Fruit fly (Drosophila melanogaster) whole organism, prepupa: Measurements from ENCODE around the gene CG15458.

ENCODE experiments used
- Blimp-1 ChIP-seq: fragments of 200-800 bp; sonication (Bioruptor generic); optimal IDR thresholded peaks from 3 replicates; lab custom pipeline; 2017; ENCODE audit warnings: missing biosample characterization, missing genetic modification characterization, mild to moderate bottlenecking, moderate library complexity, missing genetic modification reagents
- CG10631 ChIP-seq: fragments of 200-800 bp; sonication (Bioruptor generic); optimal IDR thresholded peaks from 2 replicates; lab custom pipeline; 2016; ENCODE audit warnings: missing biosample characterization, missing genetic modification characterization
- CG11294 ChIP-seq: fragments of 200-800 bp; sonication (Bioruptor generic); IDR thresholded peaks from 2 replicates; pipeline ENCODE4 v1.3.6; 2022; ENCODE audit warnings: missing biosample characterization, missing genetic modification characterization
- CG11762 ChIP-seq: fragments of 200-800 bp; sonication (Bioruptor generic); optimal IDR thresholded peaks from 3 replicates; lab custom pipeline; 2016; ENCODE audit warnings: missing biosample characterization, missing genetic modification characterization; ENCODE audit not compliant: insufficient read depth
- CG11902 ChIP-seq: fragments of 200-800 bp; sonication (Bioruptor generic); optimal IDR thresholded peaks from 3 replicates; lab custom pipeline; 2016; ENCODE audit warnings: missing biosample characterization, missing genetic modification characterization
- CG15336 ChIP-seq: fragments of 200-800 bp; sonication (Bioruptor generic); IDR thresholded peaks from 2 replicates; pipeline ENCODE4 v1.3.6; 2022; ENCODE audit warnings: missing biosample characterization, missing genetic modification characterization
- CG1621 ChIP-seq: fragments of 200-800 bp; sonication (Bioruptor generic); optimal IDR thresholded peaks from 3 replicates; lab custom pipeline; 2018; ENCODE audit warnings: missing biosample characterization, mild to moderate bottlenecking, missing genetic modification characterization
- CG16779 ChIP-seq: fragments of 200-800 bp; sonication (Bioruptor generic); optimal IDR thresholded peaks from 3 replicates; lab custom pipeline; 2017; ENCODE audit warnings: missing biosample characterization, mild to moderate bottlenecking, missing genetic modification characterization
- CG3032 ChIP-seq: fragments of 200-800 bp; optimal IDR thresholded peaks from 2 replicates; lab custom pipeline; 2019; ENCODE audit warnings: missing biosample characterization, mild to moderate bottlenecking, missing genetic modification characterization, moderate library complexity
- CG31627 ChIP-seq: fragments of 200-800 bp; sonication (Bioruptor generic); optimal IDR thresholded peaks from 3 replicates; lab custom pipeline; 2016; ENCODE audit warnings: missing biosample characterization, missing genetic modification characterization
- CG34406 ChIP-seq: fragments of 200-800 bp; sonication (Bioruptor generic); optimal IDR thresholded peaks from 3 replicates; lab custom pipeline; 2016; ENCODE audit warnings: missing biosample characterization, missing genetic modification characterization
- CG4318 ChIP-seq: fragments of 200-800 bp; sonication (Bioruptor generic); optimal IDR thresholded peaks from 3 replicates; lab custom pipeline; 2017; ENCODE audit warnings: missing biosample characterization, mild to moderate bottlenecking, missing genetic modification characterization
- CG6163 ChIP-seq: fragments of 200-800 bp; sonication (Bioruptor generic); IDR thresholded peaks from 3 replicates; pipeline ENCODE4 v1.3.6; 2022; ENCODE audit warnings: missing biosample characterization, missing genetic modification characterization
- CG6276 ChIP-seq: fragments of 200-800 bp; sonication (Bioruptor generic); optimal IDR thresholded peaks from 2 replicates; lab custom pipeline; 2017; ENCODE audit warnings: missing biosample characterization, mild to moderate bottlenecking, missing genetic modification characterization
- CG6792 ChIP-seq: fragments of 200-800 bp; sonication (Bioruptor generic); optimal IDR thresholded peaks from 3 replicates; lab custom pipeline; 2016; ENCODE audit warnings: missing biosample characterization, missing genetic modification characterization
- CG6808 ChIP-seq: fragments of 200-800 bp; sonication (Bioruptor generic); optimal IDR thresholded peaks from 3 replicates; lab custom pipeline; 2017; ENCODE audit warnings: missing biosample characterization, missing genetic modification characterization, mild to moderate bottlenecking, moderate library complexity, missing genetic modification reagents
- CG6854 ChIP-seq: fragments of 200-800 bp; sonication (Bioruptor generic); optimal IDR thresholded peaks from 2 replicates; lab custom pipeline; 2017; ENCODE audit warnings: missing biosample characterization, mild to moderate bottlenecking, missing genetic modification characterization
- CG7368 ChIP-seq: fragments of 200-800 bp; sonication (Bioruptor generic); optimal IDR thresholded peaks from 3 replicates; lab custom pipeline; 2016; ENCODE audit warnings: missing biosample characterization, missing genetic modification characterization
- CG8319 ChIP-seq: fragments of 200-800 bp; sonication (Bioruptor generic); optimal IDR thresholded peaks from 3 replicates; lab custom pipeline; 2016; ENCODE audit warnings: missing biosample characterization, missing genetic modification characterization
- CG8632 ChIP-seq: fragments of 200-800 bp; sonication (Bioruptor generic); optimal IDR thresholded peaks from 3 replicates; lab custom pipeline; 2016; ENCODE audit warnings: missing biosample characterization, missing genetic modification characterization
- Eip78C ChIP-seq: fragments of 200-800 bp; sonication (Bioruptor generic); peaks from one replicate; lab custom pipeline; 2016; ENCODE audit warnings: missing biosample characterization, missing genetic modification characterization
- Eip93F ChIP-seq: fragments of 200-800 bp; sonication (Bioruptor generic); optimal IDR thresholded peaks from 2 replicates; lab custom pipeline; 2016; ENCODE audit warnings: missing biosample characterization, mild to moderate bottlenecking, missing genetic modification characterization
- Ets21C ChIP-seq: fragments of 200-800 bp; sonication (Bioruptor generic); optimal IDR thresholded peaks from 3 replicates; lab custom pipeline; 2016; ENCODE audit warnings: missing biosample characterization, missing genetic modification characterization
- Gug ChIP-seq: fragments of 200-800 bp; sonication (Bioruptor generic); IDR thresholded peaks from 2 replicates; pipeline ENCODE4 v1.3.6; 2022; ENCODE audit warnings: missing biosample characterization, missing genetic modification characterization
- Hr38 ChIP-seq: sonication (Bioruptor generic); optimal IDR thresholded peaks from 2 replicates; lab custom pipeline; 2016; ENCODE audit warnings: missing biosample characterization, missing genetic modification characterization
- Hr39 ChIP-seq: fragments of 200-800 bp; sonication (Bioruptor generic); optimal IDR thresholded peaks from 2 replicates; lab custom pipeline; 2016; ENCODE audit warnings: missing biosample characterization, missing genetic modification characterization
- Hr4 ChIP-seq: fragments of 200-800 bp; sonication (Bioruptor generic); optimal IDR thresholded peaks from 3 replicates; lab custom pipeline; 2016; ENCODE audit warnings: missing biosample characterization, missing genetic modification characterization
- Lpt ChIP-seq: fragments of 200-800 bp; sonication (Bioruptor generic); optimal IDR thresholded peaks from 3 replicates; lab custom pipeline; 2016; ENCODE audit warnings: missing biosample characterization, missing genetic modification characterization
- Met ChIP-seq: fragments of 200-800 bp; sonication (Bioruptor generic); optimal IDR thresholded peaks from 3 replicates; lab custom pipeline; 2016; ENCODE audit warnings: missing biosample characterization, missing genetic modification characterization
- OdsH ChIP-seq: fragments of 200-800 bp; sonication (Bioruptor generic); optimal IDR thresholded peaks from 3 replicates; lab custom pipeline; 2016; ENCODE audit warnings: missing biosample characterization, missing genetic modification characterization
- Smox ChIP-seq: fragments of 200-800 bp; sonication (Bioruptor generic); optimal IDR thresholded peaks from 3 replicates; lab custom pipeline; 2016; ENCODE audit warnings: missing biosample characterization, missing genetic modification characterization
- Sox102F ChIP-seq: fragments of 200-800 bp; sonication (Bioruptor generic); optimal IDR thresholded peaks from 2 replicates; lab custom pipeline; 2016; ENCODE audit warnings: missing biosample characterization, mild to moderate bottlenecking, missing genetic modification characterization
- achi ChIP-seq: fragments of 200-800 bp; sonication (Bioruptor generic); optimal IDR thresholded peaks from 3 replicates; lab custom pipeline; 2016; ENCODE audit warnings: missing biosample characterization, missing genetic modification characterization
- cyc ChIP-seq: fragments of 200-800 bp; sonication (Bioruptor generic); optimal IDR thresholded peaks from 3 replicates; lab custom pipeline; 2016; ENCODE audit warnings: missing biosample characterization, missing genetic modification characterization
- dac ChIP-seq: fragments of 200-800 bp; sonication (Bioruptor generic); optimal IDR thresholded peaks from 2 replicates; lab custom pipeline; 2017; ENCODE audit warnings: missing biosample characterization, mild to moderate bottlenecking, missing genetic modification characterization
- eg ChIP-seq: fragments of 200-800 bp; sonication (Bioruptor generic); IDR thresholded peaks from 3 replicates; pipeline ENCODE4 v1.3.6; 2022; ENCODE audit warnings: missing biosample characterization, missing genetic modification characterization
- fkh ChIP-seq: fragments of 200-800 bp; sonication (Bioruptor generic); optimal IDR thresholded peaks from 3 replicates; lab custom pipeline; 2017; ENCODE audit warnings: missing biosample characterization, mild to moderate bottlenecking, missing genetic modification characterization, moderate library complexity
- net ChIP-seq: fragments of 200-800 bp; sonication (Bioruptor generic); optimal IDR thresholded peaks from 3 replicates; lab custom pipeline; 2016; ENCODE audit warnings: missing biosample characterization, missing genetic modification characterization
- pdm3 ChIP-seq: fragments of 200-800 bp; sonication (Bioruptor generic); optimal IDR thresholded peaks from 3 replicates; lab custom pipeline; 2016; ENCODE audit warnings: missing biosample characterization, missing genetic modification characterization
- salr ChIP-seq, 2 experiments: fragments of 200-800 bp; sonication (Bioruptor generic); optimal IDR thresholded peaks; 3 replicates each; lab custom pipeline; 2016 to 2018; ENCODE audit warnings: missing biosample characterization in 2 of 2, missing genetic modification characterization in 2 of 2, mild to moderate bottlenecking in 1 of 2
- spab ChIP-seq: fragments of 200-800 bp; sonication (Bioruptor generic); optimal IDR thresholded peaks from 2 replicates; lab custom pipeline; 2017; ENCODE audit warnings: missing biosample characterization, mild to moderate bottlenecking, missing genetic modification characterization, missing genetic modification reagents
- ss ChIP-seq, 2 experiments: fragments of 200-800 bp; sonication (Bioruptor generic); optimal IDR thresholded peaks; 2 replicates in 1 of 2; 3 replicates in 1 of 2; lab custom pipeline; 2017 to 2018; ENCODE audit warnings: mild to moderate bottlenecking in 2 of 2, missing biosample characterization in 2 of 2, missing genetic modification characterization in 2 of 2, moderate library complexity in 1 of 2
- svp ChIP-seq: fragments of 200-800 bp; sonication (Bioruptor generic); peaks from one replicate; lab custom pipeline; 2016; ENCODE audit warnings: missing biosample characterization, missing genetic modification characterization
- vri ChIP-seq: fragments of 200-800 bp; sonication (Bioruptor generic); optimal IDR thresholded peaks from 3 replicates; lab custom pipeline; 2016; ENCODE audit warnings: missing biosample characterization, mild to moderate bottlenecking, missing genetic modification characterization

CG15458 gene

dm6 chrX:20413481-20413880 is 518 bp downstream of the CG15458 start, which contains the start of gene CG15459:
TSS of gene CG15459 (minus strand) at chrX:20413581.
- TF ChIP-seq CG16779 (tag; lab: Kevin White, UChicago) (no peak), fkh (GFP tag; lab: Kevin White, UChicago) (no peak), CG4318 (GFP tag; lab: Kevin White, UChicago) (no peak), Hr38 (GFP tag; lab: Kevin White, UChicago) (no peak), CG6792 (GFP tag; lab: Kevin White, UChicago) (no peak), salr (GFP tag; optimal IDR thresholded peaks at IDR 0.05; lab: Kevin White, UChicago) (no peak), Hr4 (GFP tag; lab: Kevin White, UChicago) (no peak)

- no peak for TF ChIP-seq cyc (GFP tag; lab: Kevin White, UChicago)
- no peak for TF ChIP-seq CG10631 (GFP tag; lab: Kevin White, UChicago)
- TF ChIP-seq CG31627 (GFP tag; lab: Kevin White, UChicago), result no peak
- TF ChIP-seq CG34406 (GFP tag; lab: Kevin White, UChicago), result no peak
- TF ChIP-seq OdsH, result no peak
Observed at dm6 chrX:20411635-20412034, 2.4 kb downstream of the CG15458 start.

- no peak for TF ChIP-seq Blimp-1 (GFP tag; lab: Kevin White, UChicago)
- no peak for TF ChIP-seq CG10631 (GFP tag; lab: Kevin White, UChicago)
- no peak for TF ChIP-seq Lpt
- no peak for TF ChIP-seq CG16779 (tag; lab: Kevin White, UChicago)
- TF ChIP-seq Smox (GFP tag; lab: Kevin White, UChicago), result peak; percentile 56
- peak; percentile 7 for TF ChIP-seq CG8632 (GFP tag; lab: Kevin White, UChicago)
- no peak; the same call in 1 of the 2 replicates for TF ChIP-seq CG11294 (GFP tag; lab: Robert Waterston, UW)
- no peak for TF ChIP-seq ss (GFP tag; optimal IDR thresholded peaks at IDR 0.05; lab: Kevin White, UChicago)
- TF ChIP-seq CG3032 (tag; lab: Kevin White, UChicago), result peak; percentile 45
- TF ChIP-seq Hr38 (GFP tag; lab: Kevin White, UChicago), result no peak
- TF ChIP-seq CG11902 (GFP tag; lab: Kevin White, UChicago), result peak; percentile 18
- peak; percentile 64 for TF ChIP-seq CG31627 (GFP tag; lab: Kevin White, UChicago)
- TF ChIP-seq CG1621 (tag; lab: Kevin White, UChicago), result no peak
- TF ChIP-seq CG6808 (GFP tag; lab: Kevin White, UChicago), result no peak
- TF ChIP-seq Met (GFP tag; lab: Kevin White, UChicago), result peak; percentile 61
- TF ChIP-seq CG6792 (GFP tag; lab: Kevin White, UChicago), result no peak
- no peak for TF ChIP-seq achi (GFP tag; lab: Kevin White, UChicago)
- no peak for TF ChIP-seq OdsH
- no peak for TF ChIP-seq spab (GFP tag; lab: Kevin White, UChicago)
- peak; percentile 7 for TF ChIP-seq CG34406 (GFP tag; lab: Kevin White, UChicago)
- TF ChIP-seq CG8319 (GFP tag; lab: Kevin White, UChicago), result no peak
- TF ChIP-seq Eip93F (GFP tag; lab: Kevin White, UChicago), result no peak
- no peak for TF ChIP-seq CG6276 (GFP tag; lab: Kevin White, UChicago)
- peak; percentile 51; the same call in 2 of the 3 replicates for TF ChIP-seq CG6163 (GFP tag; lab: Robert Waterston, UW)
- TF ChIP-seq CG6854 (GFP tag; lab: Kevin White, UChicago), result no peak
- peak; percentile 67 for TF ChIP-seq pdm3 (GFP tag; lab: Kevin White, UChicago)
- peak; percentile 74 for TF ChIP-seq eg (GFP tag; lab: Robert Waterston, UW)
- TF ChIP-seq vri (GFP tag; lab: Kevin White, UChicago), result no peak
- TF ChIP-seq Gug (GFP tag; lab: Robert Waterston, UW), result peak; percentile 37; the same call in 1 of the 2 replicates
- no peak for TF ChIP-seq dac (GFP tag; lab: Kevin White, UChicago)
- peak; percentile 59 for TF ChIP-seq Ets21C (GFP tag; lab: Kevin White, UChicago)
- peak; percentile 71 for TF ChIP-seq cyc (GFP tag; lab: Kevin White, UChicago)
- peak; percentile 70 for TF ChIP-seq Hr39 (GFP tag; lab: Kevin White, UChicago)
- no peak for TF ChIP-seq CG7368
- TF ChIP-seq CG11762 (GFP tag; lab: Kevin White, UChicago), result no peak
- no peak for TF ChIP-seq salr (GFP tag; optimal IDR thresholded peaks at IDR 0.05; lab: Kevin White, UChicago)
- TF ChIP-seq CG15336 (GFP tag; lab: Robert Waterston, UW), result peak; percentile 35; the same call in 1 of the 2 replicates
- peak; percentile 87 for TF ChIP-seq Eip78C (GFP tag; lab: Kevin White, UChicago)
- TF ChIP-seq Hr4 (GFP tag; lab: Kevin White, UChicago), result no peak
- no peak for TF ChIP-seq net (GFP tag; lab: Kevin White, UChicago)
- peak; percentile 80 for TF ChIP-seq svp
- TF ChIP-seq Sox102F (GFP tag; lab: Kevin White, UChicago), result peak; percentile 40
Observed at dm6 chrX:20394066-20394913, 19.7 kb downstream of the CG15458 start, which contains the start of gene HERC2. TSS of gene HERC2 (plus strand) at chrX:20394395.
